Worm (Caenorhabditis elegans): ENCODE data around the gene srr-7.
"Not testable (repeated sequence)": the region's sequence is repeated elsewhere in the genome, so short reads cannot be mapped to it uniquely, and the experiment has no call there.

The srr-7 gene

DNA sequence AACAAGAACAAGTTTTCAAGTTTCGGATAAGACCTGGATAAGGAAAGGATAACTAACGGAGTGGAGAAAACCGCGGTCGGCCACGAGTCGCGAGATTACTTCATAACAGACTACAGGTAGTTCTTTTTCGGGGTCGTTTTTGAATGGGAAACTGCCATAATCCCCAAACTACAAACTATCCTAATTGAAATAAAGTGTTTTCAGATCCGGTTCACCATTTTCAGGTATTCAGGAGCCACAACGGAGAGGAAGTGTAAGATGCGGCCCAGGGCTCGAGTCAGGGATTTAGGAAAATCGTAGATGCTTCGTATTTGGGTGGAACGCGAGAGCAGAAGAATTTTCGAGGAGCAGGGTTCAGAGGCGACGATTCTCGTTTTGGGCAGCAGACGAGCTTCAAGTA lies 12.1 kb upstream of the srr-7 start, which contains the start of gene T01G5.8:
T01G5.8 (plus strand) TSS at position 301 of the 400 bp plus-strand sequence.
- not testable (repeated sequence) for TF ChIP-seq efl-1 (GFP tag; optimal IDR thresholded peaks at IDR 0.05); sea-2 (GFP tag; IDR thresholded peaks at IDR 0.05); F55B11.4 (tag; optimal IDR thresholded peaks at IDR 0.05; ENCODE audit: borderline replicate concordance, insufficient read depth)

DNA sequence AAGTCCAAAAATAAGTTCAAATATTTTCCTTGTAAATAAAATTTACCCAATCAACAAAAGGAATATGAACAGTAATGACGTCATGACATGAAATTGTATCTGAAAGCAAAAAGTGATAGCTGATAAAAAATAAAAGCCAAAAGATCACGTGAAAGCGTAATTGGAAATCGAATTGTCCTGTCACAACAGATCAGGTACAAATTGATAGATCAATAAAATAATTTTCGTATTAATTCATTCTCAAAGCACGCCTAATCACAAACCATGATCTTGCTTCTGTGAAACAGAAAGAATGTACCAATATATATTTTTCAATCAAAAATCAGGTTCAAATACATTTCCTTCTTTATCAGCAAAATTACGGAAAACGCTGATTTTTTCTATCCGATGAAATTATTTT lies 8.5 kb upstream of the srr-7 start, which contains the start of gene flor-1:
flor-1 (minus strand) TSS at position 101 of the 400 bp plus-strand sequence.
- TF ChIP-seq Y95B8A.8 (GFP tag; IDR thresholded peaks at IDR 0.05) (no peak), lin-26 (GFP tag; IDR thresholded peaks at IDR 0.05) (no peak), dpff-1 (tag; optimal IDR thresholded peaks at IDR 0.05) (no peak), rec-8 (tag; optimal IDR thresholded peaks at IDR 0.05) (no peak), tbx-9 (tag; optimal IDR thresholded peaks at IDR 0.05; ENCODE audit: borderline replicate concordance) (no peak), nhr-90 (tag; optimal IDR thresholded peaks at IDR 0.05) (no peak), mxl-1 (tag; optimal IDR thresholded peaks at IDR 0.05) (no peak), fkh-3 (tag; optimal IDR thresholded peaks at IDR 0.05) (no peak), gei-17 (GFP tag; optimal IDR thresholded peaks at IDR 0.05) (no peak), rpc-1 (optimal IDR thresholded peaks at IDR 0.05) (no peak), rpc-1 (tag; optimal IDR thresholded peaks at IDR 0.05) (no peak)

DNA sequence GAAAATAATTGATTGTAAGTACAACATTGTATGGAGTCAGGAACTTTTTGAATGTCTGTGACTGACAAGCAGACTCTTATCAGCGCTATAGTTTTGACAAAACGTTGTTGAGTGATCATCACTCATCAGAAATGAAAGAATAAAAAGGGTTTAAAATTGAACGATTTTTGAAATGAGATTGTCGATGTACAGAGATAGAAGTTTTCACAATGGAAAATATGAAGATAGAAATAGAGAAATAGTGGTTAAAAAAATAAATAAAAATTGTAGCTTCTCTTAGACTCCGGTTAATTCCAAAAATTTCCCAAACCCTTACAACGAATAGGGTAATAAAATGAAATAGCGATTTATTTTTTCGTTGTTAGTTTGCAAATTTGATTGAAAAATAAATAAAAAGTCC lies 2.9 kb upstream of the srr-7 start, which contains the start of gene ugt-30:
ugt-30 (minus strand) TSS at position 101 of the 400 bp plus-strand sequence.
- TF ChIP-seq F37B4.10 (GFP tag; IDR thresholded peaks at IDR 0.05); mes-4 (tag; optimal IDR thresholded peaks at IDR 0.05); Y79H2A.3 (GFP tag; conservative IDR thresholded peaks at IDR 0.05): not testable (repeated sequence)

DNA sequence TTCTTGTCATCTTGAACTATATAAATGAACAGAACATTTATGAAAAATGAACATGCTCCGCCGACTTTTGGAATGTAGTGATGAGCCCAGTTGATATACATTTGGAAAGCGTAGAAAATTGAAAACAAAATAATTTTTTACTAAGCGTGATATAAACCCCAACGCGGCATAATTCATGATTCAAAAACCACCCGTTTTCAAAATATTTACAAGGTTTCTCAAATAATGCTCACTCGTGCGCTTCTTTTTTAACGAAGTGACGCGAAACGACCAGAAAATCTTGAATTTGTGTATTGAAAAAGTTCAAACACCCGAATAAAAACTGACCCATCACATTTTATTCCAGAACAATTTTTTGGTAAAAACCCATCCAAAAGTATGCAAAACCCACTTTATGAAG lies 642 bp upstream of the srr-7 start, which contains the start of gene srj-27:
srj-27 (minus strand) TSS at position 101 of the 400 bp plus-strand sequence.
- TF ChIP-seq tbx-9 (tag; optimal IDR thresholded peaks at IDR 0.05; ENCODE audit: borderline replicate concordance): no peak

DNA sequence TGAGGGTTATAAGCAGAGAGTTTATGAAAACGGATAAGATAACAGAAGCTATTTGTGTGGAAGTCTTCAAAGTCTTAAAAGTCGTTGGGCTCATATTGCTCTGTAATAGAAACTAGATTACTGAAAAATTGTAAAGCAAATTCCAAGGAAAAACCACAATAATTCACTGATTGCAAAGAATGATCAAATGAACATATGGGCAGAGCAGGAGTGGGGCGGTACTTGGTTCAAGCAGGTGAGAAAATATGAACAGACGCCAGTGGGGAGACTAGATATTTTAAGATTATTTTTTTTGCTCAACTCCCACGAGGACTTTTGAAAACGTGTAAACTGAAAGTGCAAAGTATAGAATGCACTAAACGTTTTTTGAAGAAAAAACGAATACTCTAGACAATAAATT lies 4.4 kb downstream of the srr-7 start, which contains the start of gene str-171:
str-171 (minus strand) TSS at position 101 of the 400 bp plus-strand sequence.
- TF ChIP-seq C17E4.6 (GFP tag; IDR thresholded peaks at IDR 0.05) (no peak), T26A5.8 (tag; optimal IDR thresholded peaks at IDR 0.05) (no peak), attf-6 (GFP tag; IDR thresholded peaks at IDR 0.05) (no peak), mel-28 (tag; optimal IDR thresholded peaks at IDR 0.05; ENCODE audit: borderline replicate concordance) (no peak), dpl-1 (GFP tag; optimal IDR thresholded peaks at IDR 0.05) (no peak), ceh-27 (GFP tag; optimal IDR thresholded peaks at IDR 0.05) (no peak), Y53F4B.3 (GFP tag; IDR thresholded peaks at IDR 0.05) (no peak), cebp-1 (GFP tag; IDR thresholded peaks at IDR 0.05) (no peak), cebp-1 (tag; optimal IDR thresholded peaks at IDR 0.05) (no peak), tbx-9 (tag; optimal IDR thresholded peaks at IDR 0.05; ENCODE audit: borderline replicate concordance) (no peak), bed-1 (GFP tag; IDR thresholded peaks at IDR 0.05) (no peak), dpff-1 (tag; optimal IDR thresholded peaks at IDR 0.05) (no peak), atf-7 (tag; optimal IDR thresholded peaks at IDR 0.05) (no peak), F52B5.7 (tag; optimal IDR thresholded peaks at IDR 0.05) (no peak), B0336.3 (GFP tag; IDR thresholded peaks at IDR 0.05) (no peak), mcd-1 (GFP tag; IDR thresholded peaks at IDR 0.05) (no peak), ztf-18 (tag; optimal IDR thresholded peaks at IDR 0.05) (no peak), ztf-25 (GFP tag; IDR thresholded peaks at IDR 0.05) (no peak)

All from whole organism, young adult.